Worm (Caenorhabditis elegans) whole organism, L3 larva: ENCODE data around the gene tag-196.

ENCODE experiments used
- ceh-16 ChIP-seq: sonication (generic microtip); optimal IDR thresholded peaks from 2 replicates; lab custom pipeline; 2017; ENCODE audit warnings: missing biosample characterization, missing genetic modification characterization
- daf-12 ChIP-seq: fragments of 150-350 bp; optimal IDR thresholded peaks from 2 replicates; lab custom pipeline; 2014; ENCODE audit warnings: missing biosample characterization, missing genetic modification reagents, missing genetic modification characterization
- egl-5 ChIP-seq: fragments of 150-350 bp; optimal IDR thresholded peaks from 2 replicates; lab custom pipeline; 2017; ENCODE audit warnings: missing biosample characterization, missing genetic modification reagents, missing genetic modification characterization, inconsistent platforms
- elt-1 ChIP-seq: fragments of 150-350 bp; optimal IDR thresholded peaks from 2 replicates; lab custom pipeline; 2014; ENCODE audit warnings: missing biosample characterization, missing genetic modification characterization
- elt-2 ChIP-seq: sonication (generic microtip); optimal IDR thresholded peaks from 2 replicates; lab custom pipeline; 2016; ENCODE audit warnings: missing genetic modification reagents, mild to moderate bottlenecking, missing genetic modification characterization, missing compliant biosample characterization
- lin-15B ChIP-seq: fragments of 150-350 bp; optimal IDR thresholded peaks from 2 replicates; lab custom pipeline; 2014; ENCODE audit warnings: missing biosample characterization, missing genetic modification characterization
- nhr-11 ChIP-seq: fragments of 150-350 bp; optimal IDR thresholded peaks from 2 replicates; lab custom pipeline; 2014; ENCODE audit warnings: missing biosample characterization, missing genetic modification characterization
- nhr-12 ChIP-seq: fragments of 150-350 bp; optimal IDR thresholded peaks from 2 replicates; lab custom pipeline; 2014; ENCODE audit warnings: missing biosample characterization, missing genetic modification characterization
- nhr-76 ChIP-seq: fragments of 150-350 bp; sonication (generic microtip); optimal IDR thresholded peaks from 5 replicates; lab custom pipeline; 2014; ENCODE audit warnings: missing biosample characterization, missing genetic modification characterization
- pha-4 ChIP-seq: fragments of 150-350 bp; optimal IDR thresholded peaks from 2 replicates; lab custom pipeline; 2014; ENCODE audit warnings: missing biosample characterization, missing genetic modification reagents, missing genetic modification characterization
- sea-2 ChIP-seq: fragments of 150-350 bp; sonication (generic microtip); optimal IDR thresholded peaks from 4 replicates; lab custom pipeline; 2014; ENCODE audit warnings: missing biosample characterization, missing genetic modification reagents, missing genetic modification characterization
- skn-1 ChIP-seq: fragments of 150-350 bp; optimal IDR thresholded peaks from 2 replicates; lab custom pipeline; 2014; ENCODE audit warnings: missing biosample characterization, missing genetic modification characterization
- tbx-2 ChIP-seq: sonication (generic microtip); optimal IDR thresholded peaks from 2 replicates; lab custom pipeline; 2016; ENCODE audit warnings: mild to moderate bottlenecking, missing genetic modification characterization, missing compliant biosample characterization
- unc-39 ChIP-seq: sonication (generic microtip); optimal IDR thresholded peaks from 4 replicates; lab custom pipeline; 2017; ENCODE audit warnings: missing biosample characterization, missing genetic modification characterization

DNA sequence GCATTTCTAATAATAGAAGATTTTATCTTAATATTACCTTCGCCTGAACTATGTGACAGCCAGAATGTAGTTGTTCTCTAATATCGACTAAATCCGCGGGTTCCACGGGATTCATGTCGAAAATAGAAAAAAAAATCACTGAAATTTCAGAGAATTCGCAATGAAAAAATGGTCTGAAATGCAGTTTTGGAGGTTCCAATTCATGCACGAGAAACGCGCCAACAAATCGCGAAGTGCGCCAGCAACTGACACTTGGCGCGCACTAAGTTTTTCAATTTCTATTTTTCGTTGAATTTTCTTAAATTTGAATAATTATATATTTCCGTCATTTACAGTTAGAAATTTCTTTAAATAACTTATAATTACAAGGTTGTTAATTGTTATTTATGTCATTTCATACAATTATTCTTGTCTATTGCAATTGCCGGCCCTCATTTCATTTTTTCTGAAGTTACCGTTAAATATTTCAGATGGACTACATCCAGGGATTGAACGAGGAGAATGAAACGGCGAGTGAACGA, 24.8 kb upstream of the tag-196 start, which contains the start of the genes F25G6.9 and symk-1:
- TF ChIP-seq elt-2: peak; percentile 38
- TF ChIP-seq daf-12 (tag; lab: Kevin White, UChicago): no peak
- no peak for TF ChIP-seq nhr-12 (tag; lab: Kevin White, UChicago)
- TF ChIP-seq unc-39: no peak
- TF ChIP-seq lin-15B (tag; lab: Kevin White, UChicago): peak; percentile 54
- TF ChIP-seq nhr-11 (tag; lab: Kevin White, UChicago): no peak
- peak; percentile 10 for TF ChIP-seq skn-1 (tag; lab: Kevin White, UChicago)
- no peak for TF ChIP-seq elt-1 (tag; lab: Kevin White, UChicago)
- no peak for TF ChIP-seq sea-2 (GFP tag; lab: Kevin White, UChicago)
- TF ChIP-seq pha-4: no peak
- no peak for TF ChIP-seq nhr-76 (tag; lab: Kevin White, UChicago)
- peak; percentile 50 for TF ChIP-seq tbx-2 (tag; lab: Kevin White, UChicago)
- no peak for TF ChIP-seq ceh-16 (tag; lab: Kevin White, UChicago)
- TF ChIP-seq egl-5 (tag; lab: Kevin White, UChicago): no peak
